Fruit fly (Drosophila melanogaster): ENCODE measurements around the gene CG12702.

Gene CG12702

dm6 chrX:19763440-19764002, 1.2 kb downstream of the CG12702 start:
- TF ChIP-seq bab1 (GFP tag; optimal IDR thresholded peaks at IDR 0.05) (no peak), pad (GFP tag; optimal IDR thresholded peaks at IDR 0.05) (no peak), CG7045 (GFP tag; optimal IDR thresholded peaks at IDR 0.05) (no peak), toe (GFP tag; optimal IDR thresholded peaks at IDR 0.05) (no peak), Crg-1 (GFP tag; optimal IDR thresholded peaks at IDR 0.05) (no peak), Mnt (GFP tag; optimal IDR thresholded peaks at IDR 0.05) (no peak), CG14711 (tag; optimal IDR thresholded peaks at IDR 0.05) (no peak), CG1620 (GFP tag; optimal IDR thresholded peaks at IDR 0.05) (no peak), cic (GFP tag; optimal IDR thresholded peaks at IDR 0.05) (no peak), Clk (GFP tag; optimal IDR thresholded peaks at IDR 0.05) (no peak), CG12768 (GFP tag; optimal IDR thresholded peaks at IDR 0.05) (no peak), Hr96 (GFP tag; optimal IDR thresholded peaks at IDR 0.05) (no peak), kay (GFP tag; ENCODE audit: borderline replicate concordance) (no peak), tj (GFP tag; optimal IDR thresholded peaks at IDR 0.05) (no peak), cnc (optimal IDR thresholded peaks at IDR 0.05) (no peak), CG7101 (tag; optimal IDR thresholded peaks at IDR 0.05) (no peak), CG5204 (GFP tag; optimal IDR thresholded peaks at IDR 0.05) (no peak), ovo (GFP tag; optimal IDR thresholded peaks at IDR 0.05) (no peak), CG11617 (GFP tag; optimal IDR thresholded peaks at IDR 0.05) (no peak), CG33017 (tag; optimal IDR thresholded peaks at IDR 0.05) (no peak)

- peak; percentile 6 for TF ChIP-seq CG7101 (tag; optimal IDR thresholded peaks at IDR 0.05)
- peak; percentile 13 for TF ChIP-seq pad (GFP tag; optimal IDR thresholded peaks at IDR 0.05)
- peak; percentile 46 for TF ChIP-seq Crg-1 (GFP tag; optimal IDR thresholded peaks at IDR 0.05)
- TF ChIP-seq tj (GFP tag; optimal IDR thresholded peaks at IDR 0.05) = no peak
- TF ChIP-seq CG5204 (GFP tag; optimal IDR thresholded peaks at IDR 0.05) = no peak
- no peak for TF ChIP-seq Mnt (GFP tag; optimal IDR thresholded peaks at IDR 0.05)
- peak; percentile 38 for TF ChIP-seq CG1620 (GFP tag; optimal IDR thresholded peaks at IDR 0.05)
- no peak for TF ChIP-seq Hr96 (GFP tag; optimal IDR thresholded peaks at IDR 0.05)
- peak; percentile 12 for TF ChIP-seq bab1 (GFP tag; optimal IDR thresholded peaks at IDR 0.05)
Observed at dm6 chrX:19762167-19762566, 2.5 kb downstream of the CG12702 start.

- TF ChIP-seq cnc (optimal IDR thresholded peaks at IDR 0.05) (peak; percentile 67 to 76), Mnt (GFP tag; optimal IDR thresholded peaks at IDR 0.05) (no peak), CG11617 (GFP tag; optimal IDR thresholded peaks at IDR 0.05) (no peak), Clk (GFP tag; optimal IDR thresholded peaks at IDR 0.05) (no peak)
Observed at dm6 chrX:19754705-19755403, 9.8 kb downstream of the CG12702 start.

dm6 chrX:19754152-19754579, 10.5 kb downstream of the CG12702 start:
- TF ChIP-seq Clk (GFP tag; optimal IDR thresholded peaks at IDR 0.05) (no peak), CG11617 (GFP tag; optimal IDR thresholded peaks at IDR 0.05) (no peak), Hr96 (GFP tag; optimal IDR thresholded peaks at IDR 0.05) (no peak), tj (GFP tag; optimal IDR thresholded peaks at IDR 0.05) (no peak), Mnt (GFP tag; optimal IDR thresholded peaks at IDR 0.05) (peak; percentile 1), pad (GFP tag; optimal IDR thresholded peaks at IDR 0.05) (peak; percentile 8), CG7101 (tag; optimal IDR thresholded peaks at IDR 0.05) (no peak), ovo (GFP tag; optimal IDR thresholded peaks at IDR 0.05) (no peak), CG12768 (GFP tag; optimal IDR thresholded peaks at IDR 0.05) (peak; percentile 3), cnc (optimal IDR thresholded peaks at IDR 0.05) (no peak), CG33017 (tag; optimal IDR thresholded peaks at IDR 0.05) (no peak), Crg-1 (GFP tag; optimal IDR thresholded peaks at IDR 0.05) (no peak), CG1620 (GFP tag; optimal IDR thresholded peaks at IDR 0.05) (no peak), CG7045 (GFP tag; optimal IDR thresholded peaks at IDR 0.05) (no peak), kay (GFP tag; ENCODE audit: borderline replicate concordance) (no peak), CG5204 (GFP tag; optimal IDR thresholded peaks at IDR 0.05) (no peak), bab1 (GFP tag; optimal IDR thresholded peaks at IDR 0.05) (no peak), CG14711 (tag; optimal IDR thresholded peaks at IDR 0.05) (no peak), toe (GFP tag; optimal IDR thresholded peaks at IDR 0.05) (no peak), cic (GFP tag; optimal IDR thresholded peaks at IDR 0.05) (peak; percentile 58)

DNA sequence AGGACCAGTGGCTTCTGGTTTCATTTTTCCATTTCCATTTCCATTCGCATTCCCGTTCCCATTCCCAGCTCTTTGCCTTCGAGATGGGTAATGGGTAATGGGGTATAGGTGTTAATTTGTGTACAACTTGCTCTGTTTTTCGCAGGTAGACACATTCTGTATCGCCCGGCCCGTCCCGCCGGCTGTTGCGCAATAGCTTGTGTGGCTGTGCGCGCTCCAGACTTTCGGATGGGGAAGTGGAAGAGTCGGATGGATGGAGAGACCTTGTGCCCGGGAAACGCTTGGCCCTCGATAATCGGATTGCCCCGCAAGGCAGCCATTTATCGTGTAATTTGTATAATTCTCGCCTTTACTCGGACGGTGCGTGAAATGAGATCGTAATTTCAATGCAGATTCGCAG, 11.0 kb downstream of the CG12702 start:
- TF ChIP-seq CG7101 (tag; optimal IDR thresholded peaks at IDR 0.05) = no peak
- no peak for TF ChIP-seq CG33017 (tag; optimal IDR thresholded peaks at IDR 0.05)
- no peak for TF ChIP-seq CG7045 (GFP tag; optimal IDR thresholded peaks at IDR 0.05)
- TF ChIP-seq cnc (optimal IDR thresholded peaks at IDR 0.05) = no peak
- TF ChIP-seq bab1 (GFP tag; optimal IDR thresholded peaks at IDR 0.05) = no peak
- TF ChIP-seq CG12768 (GFP tag; optimal IDR thresholded peaks at IDR 0.05) = no peak

DNA sequence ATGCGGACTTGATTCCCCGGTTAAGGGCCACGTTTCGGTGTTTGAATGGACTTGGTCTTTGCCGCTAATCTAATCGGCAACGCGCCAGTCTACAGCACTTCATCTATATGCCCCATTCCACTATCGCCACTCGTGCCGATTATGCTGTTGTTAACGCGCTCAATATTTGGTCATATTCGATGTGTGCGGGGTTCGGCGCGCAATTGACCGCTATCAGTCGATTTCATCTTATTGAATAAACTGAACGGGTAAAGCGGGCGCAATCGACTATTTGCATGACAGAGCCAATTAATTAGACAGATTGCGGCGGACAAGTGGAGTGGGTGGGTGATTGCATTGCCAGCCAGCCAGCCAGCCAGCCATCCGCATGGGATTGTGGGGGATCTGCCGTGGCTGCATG, 12.3 kb downstream of the CG12702 start:
- peak; percentile 38 for TF ChIP-seq Mnt (GFP tag; optimal IDR thresholded peaks at IDR 0.05)
- TF ChIP-seq kay (GFP tag; ENCODE audit: borderline replicate concordance) = no peak
- no peak for TF ChIP-seq toe (GFP tag; optimal IDR thresholded peaks at IDR 0.05)
- TF ChIP-seq ovo (GFP tag; optimal IDR thresholded peaks at IDR 0.05) = no peak
- no peak for TF ChIP-seq bab1 (GFP tag; optimal IDR thresholded peaks at IDR 0.05)
- TF ChIP-seq Crg-1 (GFP tag; optimal IDR thresholded peaks at IDR 0.05) = no peak
- no peak for TF ChIP-seq CG5204 (GFP tag; optimal IDR thresholded peaks at IDR 0.05)
- no peak for TF ChIP-seq CG14711 (tag; optimal IDR thresholded peaks at IDR 0.05)
- TF ChIP-seq cic (GFP tag; optimal IDR thresholded peaks at IDR 0.05) = peak; percentile 48
- no peak for TF ChIP-seq Clk (GFP tag; optimal IDR thresholded peaks at IDR 0.05)
- TF ChIP-seq tj (GFP tag; optimal IDR thresholded peaks at IDR 0.05) = no peak
- no peak for TF ChIP-seq cnc (optimal IDR thresholded peaks at IDR 0.05)
- TF ChIP-seq CG11617 (GFP tag; optimal IDR thresholded peaks at IDR 0.05) = no peak
- TF ChIP-seq CG12768 (GFP tag; optimal IDR thresholded peaks at IDR 0.05) = no peak
- no peak for TF ChIP-seq CG1620 (GFP tag; optimal IDR thresholded peaks at IDR 0.05)
- TF ChIP-seq pad (GFP tag; optimal IDR thresholded peaks at IDR 0.05) = no peak
- TF ChIP-seq CG7045 (GFP tag; optimal IDR thresholded peaks at IDR 0.05) = no peak
